Worm (Caenorhabditis elegans) whole organism, L4 larva: ENCODE results near the gene lin-54.

Experiments used
- ceh-82 ChIP-seq: sonication (generic microtip); optimal IDR thresholded peaks from 2 replicates; lab custom pipeline; 2017; ENCODE audit warnings: missing biosample characterization, missing genetic modification characterization
- dve-1 ChIP-seq: sonication (generic microtip); optimal IDR thresholded peaks from 2 replicates; lab custom pipeline; 2017; ENCODE audit warnings: antibody characterized with exemption, mild to moderate bottlenecking, missing genetic modification characterization, missing compliant biosample characterization; ENCODE audit not compliant: insufficient read depth
- lin-38 ChIP-seq: fragments of 200-800 bp; sonication (Bioruptor generic); IDR thresholded peaks from 2 replicates; pipeline ENCODE4 v1.3.6; 2022; ENCODE audit warnings: missing genetic modification reagents, missing genetic modification characterization, missing compliant biosample characterization
- lir-3 ChIP-seq: sonication (generic microtip); optimal IDR thresholded peaks from 2 replicates; lab custom pipeline; 2016; ENCODE audit warnings: mild to moderate bottlenecking, missing genetic modification characterization, missing compliant biosample characterization
- mdl-1 ChIP-seq, 2 experiments: fragments of 150-350 bp in 1 of 2; sonication (generic microtip) in 1 of 2; optimal IDR thresholded peaks; 2 replicates each; lab custom pipeline; 2014 to 2017; ENCODE audit warnings: missing biosample characterization in 2 of 2, missing genetic modification characterization in 2 of 2
- nhr-48 ChIP-seq: sonication (generic microtip); optimal IDR thresholded peaks from 2 replicates; lab custom pipeline; 2016; ENCODE audit warnings: mild to moderate bottlenecking, missing genetic modification characterization, missing compliant biosample characterization
- nhr-76 ChIP-seq: fragments of 150-350 bp; optimal IDR thresholded peaks from 2 replicates; lab custom pipeline; 2014; ENCODE audit warnings: missing biosample characterization, missing genetic modification characterization
- nhr-77 ChIP-seq: fragments of 150-350 bp; optimal IDR thresholded peaks from 2 replicates; lab custom pipeline; 2014; ENCODE audit warnings: missing biosample characterization, missing genetic modification characterization
- rbr-2 ChIP-seq: sonication (generic microtip); optimal IDR thresholded peaks from 2 replicates; lab custom pipeline; 2016; ENCODE audit warnings: missing genotype, missing genetic modification characterization, missing compliant biosample characterization
- skn-1 ChIP-seq: fragments of 150-350 bp; optimal IDR thresholded peaks from 2 replicates; lab custom pipeline; 2014; ENCODE audit warnings: missing biosample characterization, missing genetic modification characterization
- zfp-2 ChIP-seq: sonication (generic microtip); optimal IDR thresholded peaks from 2 replicates; lab custom pipeline; 2016; ENCODE audit warnings: mild to moderate bottlenecking, missing genetic modification characterization, missing compliant biosample characterization
- ztf-11 ChIP-seq: fragments of 150-350 bp; optimal IDR thresholded peaks from 2 replicates; lab custom pipeline; 2014; ENCODE audit warnings: missing biosample characterization, missing genetic modification characterization

DNA sequence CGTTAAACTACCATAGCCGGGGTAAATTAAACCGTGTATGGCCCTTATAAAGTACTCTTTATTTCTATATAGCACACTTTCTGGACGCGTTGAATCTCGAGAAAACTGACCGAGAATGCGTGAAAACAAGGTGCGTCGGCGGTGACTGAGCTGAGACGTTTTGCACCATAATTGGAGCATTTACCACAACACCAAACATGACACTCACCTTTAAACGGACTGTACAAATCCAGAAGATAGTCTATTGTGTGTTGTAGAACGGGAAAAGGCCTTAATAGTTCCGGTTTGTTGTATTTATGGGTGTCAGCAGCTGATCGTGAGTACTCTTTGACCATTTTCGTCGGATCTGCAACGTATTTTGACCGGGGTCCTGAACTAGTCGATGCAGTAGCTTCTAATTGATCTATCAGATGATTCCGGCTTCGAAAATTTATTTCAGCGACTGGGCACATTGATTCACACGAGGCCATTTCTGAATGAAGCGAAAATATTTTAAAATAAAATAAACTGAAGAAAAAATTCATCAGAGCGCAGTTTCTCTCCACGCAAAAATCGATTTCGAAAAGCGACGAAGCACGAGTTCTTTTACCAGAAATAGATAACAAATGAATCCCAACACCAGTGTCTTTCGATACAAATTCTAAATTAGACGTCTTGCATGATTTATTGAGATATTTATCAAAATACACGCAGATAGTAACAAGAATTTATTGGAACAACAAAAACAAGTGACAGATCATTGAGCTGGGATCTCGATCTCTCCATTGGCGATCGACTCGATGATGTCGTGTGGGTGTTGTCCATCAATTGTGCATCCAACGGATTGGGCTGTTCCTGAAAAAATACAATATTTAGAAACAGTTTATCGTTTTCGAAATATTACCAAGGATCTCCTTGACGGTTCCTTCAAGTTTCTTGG, 1.6 kb upstream of the lin-54 start, which contains the start of gene tag-115:
- TF ChIP-seq nhr-77 (tag; lab: Kevin White, UChicago) (no peak), mdl-1 (tag; optimal IDR thresholded peaks at IDR 0.05; lab: Kevin White, UChicago) (no peak), skn-1 (no peak), ztf-11 (tag; lab: Kevin White, UChicago) (no peak), ceh-82 (tag; lab: Kevin White, UChicago) (no peak), zfp-2 (no peak), dve-1 (tag; lab: Kevin White, UChicago) (peak; percentile 39), lin-38 (peak; percentile 85), rbr-2 (no peak), nhr-48 (peak; percentile 48), lir-3 (tag; lab: Kevin White, UChicago) (no peak), nhr-76 (tag; lab: Kevin White, UChicago) (no peak)
